Worm (Caenorhabditis elegans) whole organism, mixed stage, embryonic: ENCODE results near the gene psmd-9.

Experiments
- M03D4.4 ChIP-seq: sonication (generic microtip); optimal IDR thresholded peaks from 2 replicates; lab custom pipeline; 2017; ENCODE audit warnings: mild to moderate bottlenecking, missing genetic modification characterization, missing compliant biosample characterization
- elt-3 ChIP-seq: fragments of 150-350 bp; optimal IDR thresholded peaks from 2 replicates; lab custom pipeline; 2014; ENCODE audit warnings: missing biosample characterization, missing genetic modification characterization
- flh-1 ChIP-seq: fragments of 200-800 bp; sonication (Bioruptor generic); optimal IDR thresholded peaks from 2 replicates; lab custom pipeline; 2018; ENCODE audit warnings: mild to moderate bottlenecking, missing genetic modification characterization, moderate library complexity, missing compliant biosample characterization
- hlh-1 ChIP-seq: fragments of 150-350 bp; optimal IDR thresholded peaks from 2 replicates; lab custom pipeline; 2014; ENCODE audit warnings: missing biosample characterization, missing genetic modification reagents, missing genetic modification characterization
- lsy-2 ChIP-seq: fragments of 150-350 bp; optimal IDR thresholded peaks from 2 replicates; lab custom pipeline; 2014; ENCODE audit warnings: missing biosample characterization, missing genetic modification characterization
- mab-5 ChIP-seq: fragments of 150-350 bp; optimal IDR thresholded peaks from 2 replicates; lab custom pipeline; 2014; ENCODE audit warnings: missing biosample characterization, missing genetic modification characterization
- nhr-237 ChIP-seq: fragments of 150-350 bp; optimal IDR thresholded peaks from 2 replicates; lab custom pipeline; 2014; ENCODE audit warnings: missing biosample characterization, missing genetic modification characterization
- nhr-76 ChIP-seq: sonication (generic microtip); optimal IDR thresholded peaks from 2 replicates; lab custom pipeline; 2017; ENCODE audit warnings: missing biosample characterization, missing genetic modification characterization
- pha-4 ChIP-seq: fragments of 150-350 bp; optimal IDR thresholded peaks from 2 replicates; lab custom pipeline; 2018; ENCODE audit warnings: missing biosample characterization, missing genetic modification reagents, missing genetic modification characterization
- unc-39 ChIP-seq: fragments of 150-350 bp; optimal IDR thresholded peaks from 2 replicates; lab custom pipeline; 2014; ENCODE audit warnings: missing biosample characterization, missing genetic modification characterization
- unc-62 ChIP-seq: fragments of 150-350 bp; optimal IDR thresholded peaks from 2 replicates; lab custom pipeline; 2014; ENCODE audit warnings: missing biosample characterization, missing genetic modification reagents, missing genetic modification characterization

ce11 chrII:6891838-6892237 is 10.1 kb upstream of the psmd-9 start:
- TF ChIP-seq pha-4 (no peak), unc-62 (no peak), nhr-237 (tag; lab: Kevin White, UChicago) (no peak), elt-3 (no peak), nhr-76 (no peak), flh-1 (GFP tag; lab: Kevin White, UChicago) (no peak), M03D4.4 (tag; lab: Kevin White, UChicago) (no peak), unc-39 (no peak), lsy-2 (tag; lab: Kevin White, UChicago) (no peak), hlh-1 (tag; lab: Kevin White, UChicago) (peak; percentile 83), mab-5 (tag; lab: Kevin White, UChicago) (no peak)
